Worm (Caenorhabditis elegans): ENCODE results near the gene nhr-229.

DNA sequence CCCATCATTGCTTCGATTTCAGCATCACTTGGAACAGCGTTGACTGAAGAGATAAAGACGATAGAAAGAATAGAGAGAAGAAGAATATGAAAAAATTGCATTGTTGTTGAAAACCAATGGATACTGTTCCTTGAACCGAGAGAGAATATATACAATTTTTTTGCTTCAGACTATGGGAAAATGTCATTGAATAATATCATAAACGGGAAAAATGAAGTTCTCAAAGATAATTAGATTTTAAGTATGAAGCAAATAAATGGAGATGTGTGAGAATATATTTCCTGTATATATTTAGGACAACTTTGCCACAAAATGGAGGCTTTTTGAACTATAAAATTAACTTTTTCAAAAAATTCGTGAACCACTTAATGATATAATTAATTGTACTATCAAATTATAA is 27.6 kb upstream of the nhr-229 start, which contains the start of gene Y116A8C.44:
- TF ChIP-seq lsy-2 (tag; optimal IDR thresholded peaks at IDR 0.05) (no peak), blmp-1 (tag; optimal IDR thresholded peaks at IDR 0.05) (no peak), lin-32 (GFP tag; optimal IDR thresholded peaks at IDR 0.05) (no peak), sem-2 (GFP tag; optimal IDR thresholded peaks at IDR 0.05) (no peak), mep-1 (tag; optimal IDR thresholded peaks at IDR 0.05) (no peak), nhr-76 (tag; optimal IDR thresholded peaks at IDR 0.05) (no peak), hlh-1 (tag; optimal IDR thresholded peaks at IDR 0.05) (no peak), unc-39 (tag; optimal IDR thresholded peaks at IDR 0.05) (no peak)
